Worm (Caenorhabditis elegans): ENCODE data around the gene C06E4.3.

DNA sequence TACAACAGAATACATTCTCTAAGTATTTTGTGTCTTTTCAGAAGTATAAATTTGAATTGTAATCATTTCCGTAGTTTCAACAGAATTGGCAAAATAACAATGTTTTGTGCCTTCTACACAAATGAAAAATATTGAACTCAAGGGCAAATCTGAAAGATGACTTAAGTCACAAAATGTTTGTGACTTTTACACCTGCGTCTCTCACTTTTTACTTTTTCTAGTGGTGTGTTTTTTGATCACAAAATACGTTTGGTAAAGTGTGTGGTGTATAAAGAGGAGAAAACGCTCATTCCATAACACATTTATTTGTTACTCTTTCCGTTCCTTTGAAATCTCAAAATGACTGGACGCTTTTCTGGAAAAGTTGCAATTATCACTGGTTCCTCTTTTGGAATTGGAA, at the start of gene C06E4.3:
- TF ChIP-seq tbx-11 (GFP tag; IDR thresholded peaks at IDR 0.05) = no peak
- TF ChIP-seq B0310.2 (tag; optimal IDR thresholded peaks at IDR 0.05) = no peak
- no peak for TF ChIP-seq ama-1 (optimal IDR thresholded peaks at IDR 0.05)
- TF ChIP-seq tra-4 (tag; optimal IDR thresholded peaks at IDR 0.05) = no peak
- TF ChIP-seq hnd-1 (tag; optimal IDR thresholded peaks at IDR 0.05) = no peak
- no peak for TF ChIP-seq tbx-37 (GFP tag; conservative IDR thresholded peaks at IDR 0.05)
- no peak for TF ChIP-seq sea-1 (GFP tag; conservative IDR thresholded peaks at IDR 0.05)
- no peak for TF ChIP-seq pes-1 (GFP tag; IDR thresholded peaks at IDR 0.05)

Data from whole organism, early embryonic.